Worm (Caenorhabditis elegans) whole organism, late embryonic: ENCODE data around the gene F34H10.4.

Experiments
- C08G9.2 ChIP-seq: sonication (generic microtip); optimal IDR thresholded peaks from 2 replicates; lab custom pipeline; 2016; ENCODE audit warnings: mild to moderate bottlenecking, missing genetic modification characterization, moderate library complexity, missing compliant biosample characterization
- ahr-1 ChIP-seq: sonication (generic microtip); optimal IDR thresholded peaks from 2 replicates; lab custom pipeline; 2016; ENCODE audit warnings: missing genetic modification characterization, missing compliant biosample characterization
- ceh-14 ChIP-seq: sonication (generic microtip); optimal IDR thresholded peaks from 2 replicates; lab custom pipeline; 2016; ENCODE audit warnings: missing genotype, missing genetic modification characterization, missing compliant biosample characterization
- ceh-30 ChIP-seq: fragments of 150-350 bp; optimal IDR thresholded peaks from 2 replicates; lab custom pipeline; 2014; ENCODE audit warnings: missing biosample characterization, missing genetic modification characterization
- ceh-31 ChIP-seq: sonication (generic microtip); optimal IDR thresholded peaks from 2 replicates; lab custom pipeline; 2016; ENCODE audit warnings: missing genetic modification characterization, missing compliant biosample characterization
- ceh-48 ChIP-seq: sonication (generic microtip); optimal IDR thresholded peaks from 2 replicates; lab custom pipeline; 2016; ENCODE audit warnings: missing genetic modification characterization, inconsistent platforms, missing compliant biosample characterization
- ceh-6 ChIP-seq: fragments of 200-800 bp; sonication (Bioruptor generic); optimal IDR thresholded peaks from 2 replicates; lab custom pipeline; 2018; ENCODE audit warnings: mild to moderate bottlenecking, missing genetic modification characterization, missing compliant biosample characterization
- dmd-4 ChIP-seq: sonication (generic microtip); optimal IDR thresholded peaks from 2 replicates; lab custom pipeline; 2016; ENCODE audit warnings: borderline replicate concordance, missing genetic modification characterization, missing compliant biosample characterization
- elt-2 ChIP-seq: sonication (generic microtip); optimal IDR thresholded peaks from 2 replicates; lab custom pipeline; 2016; ENCODE audit warnings: missing genetic modification reagents, missing genetic modification characterization, missing compliant biosample characterization
- fax-1 ChIP-seq: sonication (generic microtip); optimal IDR thresholded peaks from 2 replicates; lab custom pipeline; 2016; ENCODE audit warnings: missing genotype, missing genetic modification characterization, missing compliant biosample characterization
- fkh-6 ChIP-seq: sonication (generic microtip); optimal IDR thresholded peaks from 2 replicates; lab custom pipeline; 2016; ENCODE audit warnings: missing genetic modification characterization, missing compliant biosample characterization
- gmeb-2 ChIP-seq: sonication (generic microtip); optimal IDR thresholded peaks from 2 replicates; lab custom pipeline; 2016; ENCODE audit warnings: missing genetic modification characterization, inconsistent platforms, missing compliant biosample characterization
- hlh-13 ChIP-seq: fragments of 200-800 bp; sonication (Bioruptor generic); optimal IDR thresholded peaks from 2 replicates; lab custom pipeline; 2018; ENCODE audit warnings: mild to moderate bottlenecking, missing genetic modification characterization, missing compliant biosample characterization
- hlh-15 ChIP-seq: sonication (generic microtip); optimal IDR thresholded peaks from 2 replicates; lab custom pipeline; 2016; ENCODE audit warnings: missing genetic modification characterization, missing compliant biosample characterization
- hlh-30 ChIP-seq: sonication (generic microtip); optimal IDR thresholded peaks from 2 replicates; lab custom pipeline; 2017; ENCODE audit warnings: antibody characterized with exemption, missing genetic modification characterization, missing compliant biosample characterization; ENCODE audit not compliant: insufficient read depth
- hlh-8 ChIP-seq: sonication (generic microtip); optimal IDR thresholded peaks from 2 replicates; lab custom pipeline; 2016; ENCODE audit warnings: missing genotype, missing genetic modification characterization, missing compliant biosample characterization
- lim-6 ChIP-seq: sonication (generic microtip); optimal IDR thresholded peaks from 2 replicates; lab custom pipeline; 2016; ENCODE audit warnings: missing genetic modification characterization, missing compliant biosample characterization
- lin-11 ChIP-seq: fragments of 200-800 bp; sonication (Bioruptor generic); optimal IDR thresholded peaks from 2 replicates; lab custom pipeline; 2018; ENCODE audit warnings: mild to moderate bottlenecking, missing genetic modification characterization, missing compliant biosample characterization
- madf-2 ChIP-seq: sonication (generic microtip); optimal IDR thresholded peaks from 2 replicates; lab custom pipeline; 2017; ENCODE audit warnings: missing genetic modification characterization, missing compliant biosample characterization
- mec-3 ChIP-seq: sonication (generic microtip); optimal IDR thresholded peaks from 2 replicates; lab custom pipeline; 2016; ENCODE audit warnings: borderline replicate concordance, missing genetic modification characterization, missing compliant biosample characterization
- nfya-1 ChIP-seq: sonication (generic microtip); optimal IDR thresholded peaks from 2 replicates; lab custom pipeline; 2017; ENCODE audit warnings: missing genetic modification characterization, mild to moderate bottlenecking, missing compliant biosample characterization, antibody characterized with exemption, moderate library complexity
- nhr-232 ChIP-seq: sonication (generic microtip); optimal IDR thresholded peaks from 2 replicates; lab custom pipeline; 2016; ENCODE audit warnings: missing genetic modification characterization, missing compliant biosample characterization
- npax-4 ChIP-seq: sonication (generic microtip); optimal IDR thresholded peaks from 2 replicates; lab custom pipeline; 2016; ENCODE audit warnings: missing genetic modification characterization, missing compliant biosample characterization
- pag-3 ChIP-seq: sonication (generic microtip); optimal IDR thresholded peaks from 2 replicates; lab custom pipeline; 2016; ENCODE audit warnings: missing compliant biosample characterization, missing genetic modification characterization, borderline replicate concordance
- pat-9 ChIP-seq: fragments of 200-800 bp; sonication (Bioruptor generic); optimal IDR thresholded peaks from 2 replicates; lab custom pipeline; 2018; ENCODE audit warnings: mild to moderate bottlenecking, missing genetic modification characterization, moderate library complexity, missing compliant biosample characterization
- pha-2 ChIP-seq: sonication (generic microtip); optimal IDR thresholded peaks from 2 replicates; lab custom pipeline; 2017; ENCODE audit warnings: mild to moderate bottlenecking, missing genetic modification characterization, missing compliant biosample characterization
- pha-4 ChIP-seq: fragments of 150-350 bp; optimal IDR thresholded peaks from 2 replicates; lab custom pipeline; 2018; ENCODE audit warnings: missing biosample characterization, missing genetic modification reagents, missing genetic modification characterization
- pros-1 ChIP-seq: fragments of 150-350 bp; optimal IDR thresholded peaks from 2 replicates; lab custom pipeline; 2014; ENCODE audit warnings: missing biosample characterization, missing genetic modification reagents, missing genetic modification characterization
- ref-2 ChIP-seq: sonication (generic microtip); optimal IDR thresholded peaks from 2 replicates; lab custom pipeline; 2016; ENCODE audit warnings: missing genetic modification characterization, missing compliant biosample characterization
- sox-2 ChIP-seq: fragments of 200-800 bp; sonication (Bioruptor generic); IDR thresholded peaks from 2 replicates; pipeline ENCODE4 v1.3.6; 2022; ENCODE audit warnings: missing genetic modification reagents, missing genetic modification characterization, missing compliant biosample characterization
- sox-4 ChIP-seq: sonication (generic microtip); optimal IDR thresholded peaks from 2 replicates; lab custom pipeline; 2017; ENCODE audit warnings: mild to moderate bottlenecking, missing genetic modification characterization, inconsistent platforms, missing compliant biosample characterization
- tbx-2 ChIP-seq: sonication (generic microtip); optimal IDR thresholded peaks from 2 replicates; lab custom pipeline; 2016; ENCODE audit warnings: missing genetic modification characterization, missing compliant biosample characterization
- tbx-7 ChIP-seq: sonication (generic microtip); optimal IDR thresholded peaks from 2 replicates; lab custom pipeline; 2016; ENCODE audit warnings: missing genotype, missing genetic modification characterization, missing compliant biosample characterization
- unc-42 ChIP-seq: sonication (generic microtip); optimal IDR thresholded peaks from 2 replicates; lab custom pipeline; 2016; ENCODE audit warnings: missing genotype, missing genetic modification characterization, missing compliant biosample characterization
- unc-55 ChIP-seq: sonication (generic microtip); optimal IDR thresholded peaks from 2 replicates; lab custom pipeline; 2017; ENCODE audit warnings: missing biosample characterization, missing genetic modification reagents, missing genetic modification characterization
- unc-86 ChIP-seq: sonication (generic microtip); optimal IDR thresholded peaks from 2 replicates; lab custom pipeline; 2016; ENCODE audit warnings: missing genetic modification characterization, missing compliant biosample characterization
- zip-5 ChIP-seq: sonication (generic microtip); optimal IDR thresholded peaks from 2 replicates; lab custom pipeline; 2016; ENCODE audit warnings: missing genetic modification characterization, missing compliant biosample characterization
- ztf-16 ChIP-seq: sonication (generic microtip); optimal IDR thresholded peaks from 2 replicates; lab custom pipeline; 2017; ENCODE audit warnings: missing genetic modification characterization, missing compliant biosample characterization

The F34H10.4 gene

ce11 chrX:9637700-9638099, 10.6 kb upstream of the F34H10.4 start (continued):
- TF ChIP-seq madf-2 (tag; lab: Kevin White, UChicago) (peak; percentile 74), hlh-13 (GFP tag; lab: Kevin White, UChicago) (peak; percentile 81), tbx-2 (tag; lab: Kevin White, UChicago) (peak; percentile 66), ceh-30 (tag; lab: Kevin White, UChicago) (peak; percentile 69), ceh-31 (tag; lab: Kevin White, UChicago) (peak; percentile 57), hlh-30 (tag; lab: Kevin White, UChicago) (no peak), sox-2 (GFP tag; lab: Robert Waterston, UW) (peak; percentile 73), ceh-14 (tag; lab: Kevin White, UChicago) (peak; percentile 84), nhr-232 (tag; lab: Kevin White, UChicago) (peak; percentile 71), mec-3 (peak; percentile 44), ceh-48 (tag; lab: Kevin White, UChicago) (peak; percentile 57), zip-5 (tag; lab: Kevin White, UChicago) (peak; percentile 59), ref-2 (tag; lab: Kevin White, UChicago) (peak; percentile 78), pros-1 (tag; lab: Kevin White, UChicago) (peak; percentile 24), unc-55 (GFP tag; lab: Kevin White, UChicago) (no peak), pag-3 (tag; lab: Kevin White, UChicago) (peak; percentile 79)

ce11 chrX:9638825-9639474, 9.4 kb upstream of the F34H10.4 start:
- TF ChIP-seq lin-11 (no peak), pat-9 (tag; lab: Kevin White, UChicago) (no peak), hlh-30 (tag; lab: Kevin White, UChicago) (peak; percentile 67), C08G9.2 (tag; lab: Kevin White, UChicago) (no peak), ahr-1 (tag; lab: Kevin White, UChicago) (no peak)

ce11 chrX:9640902-9641301, 7.4 kb upstream of the F34H10.4 start:
- TF ChIP-seq gmeb-2 (tag; lab: Kevin White, UChicago) (no peak), C08G9.2 (tag; lab: Kevin White, UChicago) (no peak), lin-11 (no peak), ceh-6 (GFP tag; lab: Kevin White, UChicago) (no peak), elt-2 (tag; lab: Kevin White, UChicago) (no peak), hlh-15 (no peak), sox-4 (no peak), lim-6 (tag; lab: Kevin White, UChicago) (no peak), ztf-16 (tag; lab: Kevin White, UChicago) (no peak), ceh-30 (tag; lab: Kevin White, UChicago) (no peak), nfya-1 (tag; lab: Kevin White, UChicago) (no peak), npax-4 (tag; lab: Kevin White, UChicago) (no peak), pros-1 (tag; lab: Kevin White, UChicago) (no peak), zip-5 (tag; lab: Kevin White, UChicago) (no peak), tbx-7 (tag; lab: Kevin White, UChicago) (no peak), unc-42 (tag; lab: Kevin White, UChicago) (no peak), fax-1 (tag; lab: Kevin White, UChicago) (no peak), fkh-6 (no peak)
- TF ChIP-seq, all 69 proteins: peak for 0

ce11 chrX:9642775-9643461, 5.4 kb upstream of the F34H10.4 start:
- TF ChIP-seq npax-4 (tag; lab: Kevin White, UChicago), result no peak
- no peak for TF ChIP-seq unc-86 (tag; lab: Kevin White, UChicago)
- no peak for TF ChIP-seq ceh-14 (tag; lab: Kevin White, UChicago)
- no peak for TF ChIP-seq pha-4 (tag; lab: Kevin White, UChicago)
- no peak for TF ChIP-seq gmeb-2 (tag; lab: Kevin White, UChicago)
- TF ChIP-seq nhr-232 (tag; lab: Kevin White, UChicago), result no peak
- TF ChIP-seq dmd-4 (tag; lab: Kevin White, UChicago), result no peak
- TF ChIP-seq hlh-8, result no peak
- TF ChIP-seq hlh-15, result no peak
- TF ChIP-seq pha-2, result no peak
